Fruit fly (Drosophila melanogaster): ENCODE measurements around the gene superdeath.

superdeath gene

DNA sequence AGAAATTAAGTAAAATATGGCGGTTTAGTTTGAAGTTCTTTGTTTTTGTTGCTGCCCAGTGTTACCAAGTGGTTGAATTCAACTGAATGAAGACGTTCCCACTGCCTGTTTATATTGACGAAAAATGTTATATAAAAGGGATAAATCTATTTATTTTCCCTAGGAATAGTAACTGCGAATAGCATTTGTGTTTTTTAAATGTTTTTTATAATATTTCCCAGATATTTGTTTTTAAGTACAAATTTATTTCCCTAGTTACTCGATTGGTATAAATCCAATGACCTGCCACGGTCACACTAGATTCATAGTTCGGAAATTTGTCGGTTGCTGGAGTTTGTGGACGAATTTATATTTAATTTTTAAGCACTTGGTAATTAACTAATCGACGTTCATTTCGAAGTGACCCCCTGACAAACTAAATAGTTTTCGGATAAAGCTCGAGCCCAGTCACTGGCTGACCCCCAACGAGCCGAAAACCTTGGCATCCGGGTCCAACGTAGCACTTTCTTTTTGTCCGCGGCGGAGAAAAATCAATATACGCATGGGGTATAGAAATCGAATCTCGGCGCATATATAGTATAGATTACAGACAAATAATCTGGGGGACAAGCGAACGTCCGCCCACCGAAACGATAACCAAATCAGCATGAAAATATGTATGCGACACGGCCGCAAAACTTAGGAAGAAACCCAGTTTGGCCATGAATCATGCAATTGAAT is 7.4 kb upstream of the superdeath start, which contains the start of the genes dgt6 and Vha100-1:
dgt6 (minus strand) TSS at position 71 of the 720 bp plus-strand sequence.
Vha100-1 (plus strand) TSS at position 292 of the 720 bp plus-strand sequence.
- peak; percentile 36 for TF ChIP-seq CG17801 (GFP tag; optimal IDR thresholded peaks at IDR 0.05; ENCODE audit: partially characterized antibody)

DNA sequence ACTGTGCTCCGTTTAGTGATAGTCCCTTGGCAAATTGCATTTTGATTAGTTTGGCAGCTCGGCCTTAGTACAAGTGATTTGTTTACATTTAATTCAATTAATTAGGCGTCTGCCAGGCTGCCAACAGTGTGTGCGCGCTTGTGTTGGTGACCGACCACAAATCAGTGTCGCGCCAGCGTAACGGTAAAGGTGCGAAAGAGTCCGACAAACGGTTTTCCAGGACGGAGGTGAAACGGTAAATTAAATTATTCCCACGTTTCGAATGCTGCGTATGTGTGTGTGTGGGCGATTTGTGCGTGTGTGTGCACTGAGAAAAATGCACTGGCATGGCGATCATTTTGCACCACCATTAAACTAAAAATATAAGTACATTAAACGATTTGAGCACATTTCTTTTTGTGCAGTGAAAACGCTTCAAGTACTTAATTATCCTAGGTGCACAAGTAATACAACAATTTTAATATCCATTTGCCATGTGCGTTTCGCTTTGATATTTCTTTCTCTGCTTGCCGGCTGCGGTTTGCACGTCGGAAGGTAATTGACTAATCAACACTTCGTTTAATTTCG is 582 bp downstream of the superdeath start:
- peak; percentile 68 for TF ChIP-seq CG17801 (GFP tag; optimal IDR thresholded peaks at IDR 0.05; ENCODE audit: partially characterized antibody)

DNA sequence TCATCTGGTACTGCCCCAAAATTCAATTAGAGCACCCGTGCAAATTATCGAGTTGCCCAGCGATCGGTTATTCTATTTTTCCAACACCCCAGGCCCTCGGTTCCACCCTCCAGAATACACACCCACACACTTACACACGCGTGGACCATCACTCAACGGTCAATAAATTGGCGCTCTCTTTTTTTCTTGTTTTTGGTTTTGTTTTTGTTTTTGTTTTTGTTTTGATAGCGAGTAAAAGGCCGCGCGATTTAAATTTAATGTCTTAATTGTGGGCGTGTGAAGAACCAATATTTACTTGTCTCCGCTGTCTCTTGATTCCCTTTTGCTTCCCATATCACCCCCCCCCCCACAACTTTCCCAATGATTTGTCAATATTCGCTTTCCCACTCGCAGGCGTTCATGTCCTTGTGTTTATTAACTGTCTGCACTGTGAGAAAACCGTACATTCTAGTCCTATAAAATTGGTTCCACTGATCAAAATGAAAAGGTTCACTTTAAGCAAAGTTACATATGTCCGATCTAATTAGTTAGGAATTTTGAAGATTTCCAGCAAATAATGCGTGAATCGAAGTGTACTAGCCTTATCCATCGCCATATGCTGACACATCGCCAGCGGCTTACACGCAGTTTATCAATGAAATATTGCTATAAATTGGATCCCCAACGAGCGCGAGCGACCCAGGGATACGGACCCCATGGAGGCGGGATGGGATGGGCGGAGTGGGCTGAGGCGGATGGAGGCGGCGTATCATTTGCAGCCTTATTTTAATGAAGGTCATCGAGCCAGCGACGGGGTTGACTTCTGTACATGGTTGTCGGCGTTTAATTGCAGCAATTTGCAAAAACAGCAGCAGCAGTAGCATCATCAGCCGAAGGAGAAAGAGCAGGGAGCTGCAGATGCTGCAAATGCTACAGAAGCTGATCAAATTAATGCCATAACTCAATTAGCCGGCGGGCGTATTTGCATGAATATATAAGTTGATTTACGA is 1.6 kb downstream of the superdeath start:
- TF ChIP-seq CG17801 (GFP tag; optimal IDR thresholded peaks at IDR 0.05; ENCODE audit: partially characterized antibody), result no peak

DNA sequence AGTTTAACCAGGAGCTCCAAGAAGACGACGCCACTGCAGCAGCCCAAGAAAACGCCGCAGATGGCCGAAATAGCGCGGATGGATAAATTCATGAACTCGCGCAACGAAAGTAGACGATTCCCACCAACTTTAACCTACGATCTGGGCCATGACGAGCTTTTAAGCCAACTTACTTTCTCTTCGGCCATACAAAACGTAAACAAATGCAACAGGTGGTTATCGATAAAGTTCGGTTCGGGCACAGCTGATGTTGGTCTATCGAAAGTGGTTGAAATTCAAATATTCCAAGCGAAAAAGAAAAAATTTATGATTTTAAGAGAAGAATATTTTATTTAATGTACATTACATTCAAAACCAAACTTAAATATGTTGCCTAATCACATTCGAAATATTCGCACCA is 8.2 kb downstream of the superdeath start, which contains the start of gene CG14511:
CG14511 (minus strand) TSS at position 184 of the 400 bp plus-strand sequence.
- TF ChIP-seq CG17801 (GFP tag; optimal IDR thresholded peaks at IDR 0.05; ENCODE audit: partially characterized antibody), result no peak

DNA sequence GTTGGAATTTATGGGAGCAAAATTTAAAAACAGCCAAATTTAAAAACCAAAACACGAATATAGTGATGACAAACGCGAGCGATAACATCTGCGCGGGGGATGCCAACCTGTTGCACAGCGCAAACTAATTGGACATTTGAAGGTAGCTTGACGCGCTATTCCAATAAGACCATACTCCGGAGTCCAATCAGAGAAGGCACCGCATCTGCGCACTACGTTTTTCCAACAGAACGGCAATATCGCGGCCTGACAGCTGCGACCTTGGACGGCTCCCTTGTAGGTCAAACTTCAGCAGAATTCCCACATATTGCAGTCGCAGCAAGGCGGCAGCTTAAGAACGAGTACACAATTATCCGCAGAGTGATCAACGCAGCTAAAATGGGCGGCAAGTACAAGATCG is 9.6 kb downstream of the superdeath start, which contains the start of the genes CG11882 and Pglym78:
CG11882 (minus strand) TSS at position 101 of the 400 bp plus-strand sequence.
Pglym78 (plus strand) TSS at position 177 of the 400 bp plus-strand sequence.
- no peak for TF ChIP-seq CG17801 (GFP tag; optimal IDR thresholded peaks at IDR 0.05; ENCODE audit: partially characterized antibody)

DNA sequence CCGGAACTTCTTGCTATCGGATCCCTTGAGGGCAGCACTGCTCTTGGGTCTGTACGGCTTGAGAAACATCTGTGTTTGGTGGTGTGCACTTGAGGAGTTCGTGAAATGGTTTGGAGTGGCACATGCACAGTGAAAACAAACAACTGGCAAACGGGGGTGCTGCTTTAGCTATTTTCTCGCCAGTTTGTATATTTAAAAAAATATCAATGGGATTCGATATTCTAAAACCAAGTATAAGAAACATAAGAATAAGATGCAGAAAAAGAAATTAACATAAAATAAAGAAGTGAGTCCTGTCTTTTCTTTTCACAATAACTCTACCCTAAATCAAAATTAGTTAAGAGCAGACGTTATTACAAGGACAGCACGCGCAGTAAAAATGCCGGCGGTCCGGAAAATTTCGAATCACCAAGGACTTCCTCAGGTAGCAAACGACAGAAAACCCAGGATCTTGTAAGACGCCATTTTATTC is 13.2 kb downstream of the superdeath start, which contains the start of gene eIF2D:
eIF2D (minus strand) TSS at position 174 of the 472 bp plus-strand sequence.
- TF ChIP-seq CG17801 (GFP tag; optimal IDR thresholded peaks at IDR 0.05; ENCODE audit: partially characterized antibody), result peak; percentile 70

DNA sequence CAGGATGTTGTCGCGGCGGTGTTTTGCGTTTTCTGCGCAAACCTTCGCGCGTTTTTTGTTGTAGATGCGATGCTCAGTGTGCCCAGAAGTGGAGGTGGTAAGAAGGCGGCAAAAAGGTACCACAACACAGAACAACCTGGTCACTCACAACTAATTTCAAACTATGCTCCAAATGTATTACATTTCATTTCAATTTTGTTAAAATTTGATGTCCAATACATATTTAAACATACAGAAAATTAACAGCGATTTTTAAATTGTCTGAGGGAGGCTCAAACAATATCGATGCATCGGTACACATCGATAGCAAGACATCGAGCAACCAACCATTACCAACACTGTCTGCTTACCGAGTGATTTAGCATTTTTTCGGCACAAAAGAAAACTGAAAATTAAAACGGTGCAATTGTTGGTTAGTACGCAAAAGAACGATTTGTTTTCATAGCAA is 14.8 kb downstream of the superdeath start, which contains the start of the genes Slbp and Rpn2:
Slbp (minus strand) TSS at position 70 of the 448 bp plus-strand sequence.
Rpn2 (plus strand) TSS at position 328 of the 448 bp plus-strand sequence.
- peak; percentile 62 for TF ChIP-seq CG17801 (GFP tag; optimal IDR thresholded peaks at IDR 0.05; ENCODE audit: partially characterized antibody)

DNA sequence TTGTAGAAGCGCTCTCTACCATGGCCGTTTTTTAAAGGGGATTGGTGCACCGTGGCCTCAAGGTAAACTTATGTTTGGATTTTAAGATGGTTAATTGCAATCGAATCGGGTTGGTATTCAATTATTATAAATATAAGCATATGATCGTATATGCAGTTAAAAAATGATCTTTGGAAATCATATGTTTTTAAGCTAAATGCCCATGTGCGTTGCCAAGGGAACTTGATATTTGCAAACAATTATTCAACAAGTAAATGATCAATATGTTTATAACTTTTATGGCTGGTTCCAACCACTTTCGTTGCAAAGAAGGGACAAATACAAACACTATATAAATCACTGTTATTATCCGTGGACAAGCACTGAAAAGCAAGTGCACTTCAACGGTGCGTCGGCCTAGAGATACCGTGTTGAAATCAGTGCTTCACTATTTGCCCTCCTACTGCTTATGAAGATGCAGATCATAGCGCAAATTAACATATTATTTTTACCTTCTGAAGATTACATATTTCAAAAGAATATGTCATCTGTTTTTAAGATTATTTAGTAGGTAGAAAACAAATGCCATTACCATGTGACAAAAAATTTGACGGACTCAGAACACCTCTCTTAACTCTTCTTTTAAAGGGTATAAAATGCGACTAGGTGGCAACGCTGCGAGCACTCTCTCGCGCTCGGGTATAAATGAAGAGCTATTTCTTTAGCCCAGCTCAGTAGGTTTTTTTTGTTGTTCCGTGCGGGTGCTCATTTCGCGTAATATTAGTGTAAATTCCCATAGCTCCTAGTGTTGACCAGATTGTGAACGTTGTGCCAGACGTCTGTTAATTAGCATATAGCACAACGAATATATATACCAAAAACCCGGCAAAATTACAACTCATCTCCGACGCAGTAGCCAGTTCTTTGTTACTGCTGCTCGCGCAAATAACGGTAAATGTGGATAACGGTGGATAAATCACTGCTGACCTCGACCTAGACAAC is 19.2 kb downstream of the superdeath start, which contains the start of gene rdog:
rdog (plus strand) TSS at position 705 of the 981 bp plus-strand sequence.
- peak; percentile 36 for TF ChIP-seq CG17801 (GFP tag; optimal IDR thresholded peaks at IDR 0.05; ENCODE audit: partially characterized antibody)

DNA sequence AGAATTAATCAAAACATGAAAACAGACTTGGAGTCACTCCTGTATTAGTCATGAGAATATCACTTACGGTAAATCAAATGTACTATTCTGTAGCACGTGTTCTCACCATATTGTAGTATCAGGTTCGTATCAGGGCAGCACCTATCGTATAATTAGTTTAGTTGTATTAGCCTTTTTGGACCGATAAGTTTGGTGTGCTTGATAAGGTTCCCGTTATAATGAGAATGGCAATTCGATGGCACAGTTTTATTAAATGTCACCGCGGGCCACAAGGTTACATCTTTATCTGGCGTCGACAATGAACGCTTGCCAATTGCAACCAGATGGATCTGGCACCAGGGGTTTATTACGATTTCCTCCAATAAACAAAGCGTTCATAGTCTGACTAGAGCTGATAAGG is 20.3 kb downstream of the superdeath start:
- TF ChIP-seq CG17801 (GFP tag; optimal IDR thresholded peaks at IDR 0.05; ENCODE audit: partially characterized antibody), result no peak

DNA sequence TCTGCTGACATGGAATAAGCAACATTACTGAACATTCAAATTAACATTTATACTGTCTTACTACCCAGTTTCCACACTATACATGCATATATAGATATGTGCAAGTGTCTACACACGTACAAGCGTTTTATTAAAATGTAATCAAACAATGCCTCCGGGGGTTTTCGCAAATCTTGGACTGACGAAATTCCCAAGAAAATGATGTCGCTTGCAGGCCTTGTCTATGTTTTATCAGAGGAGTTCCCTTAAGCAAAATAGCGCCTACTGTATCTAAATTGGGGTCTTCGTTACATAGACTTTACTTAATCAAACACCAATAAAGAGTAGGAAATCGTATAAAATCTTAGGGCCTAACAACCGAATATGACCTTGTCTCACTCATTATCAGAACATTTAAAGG is 21.2 kb downstream of the superdeath start:
- no peak for TF ChIP-seq CG17801 (GFP tag; optimal IDR thresholded peaks at IDR 0.05; ENCODE audit: partially characterized antibody)

DNA sequence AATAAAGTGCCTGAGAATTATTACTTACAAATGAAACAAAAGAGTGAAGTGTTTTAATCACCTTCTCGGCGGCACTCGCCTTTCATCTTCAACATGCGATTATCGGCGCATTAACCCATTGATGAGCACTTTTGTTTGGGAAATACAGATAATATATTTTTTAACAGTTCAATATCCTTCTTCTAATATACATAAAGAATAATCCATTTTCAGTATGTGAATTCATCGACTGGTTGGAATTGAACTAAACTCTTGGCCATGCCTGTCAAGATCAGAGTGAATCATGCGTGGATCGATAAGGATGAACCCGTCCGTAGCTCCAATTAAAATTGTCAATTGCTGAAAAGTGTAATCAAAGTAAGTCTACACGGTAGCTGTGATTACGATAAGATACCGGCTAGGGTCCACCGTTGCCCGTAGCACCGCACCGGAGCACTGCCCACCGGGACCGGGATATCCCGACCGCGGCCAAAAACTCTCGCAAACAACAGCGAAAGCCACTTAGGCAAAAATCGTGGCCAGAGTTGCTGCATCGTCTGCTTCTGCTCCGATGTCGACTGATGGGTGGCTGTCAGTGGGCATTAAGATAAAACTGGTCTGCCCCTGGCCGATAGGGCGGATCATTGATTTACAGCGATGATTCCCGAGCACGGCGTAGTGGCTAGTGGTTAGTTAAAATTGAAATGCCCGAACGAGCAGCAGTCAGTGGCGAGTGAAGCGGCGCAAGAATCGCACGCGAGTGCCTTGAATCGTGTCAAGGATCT is 26.6 kb downstream of the superdeath start, which contains the start of gene CG11898:
CG11898 (plus strand) TSS at position 714 of the 764 bp plus-strand sequence.
- no peak for TF ChIP-seq CG17801 (GFP tag; optimal IDR thresholded peaks at IDR 0.05; ENCODE audit: partially characterized antibody)

DNA sequence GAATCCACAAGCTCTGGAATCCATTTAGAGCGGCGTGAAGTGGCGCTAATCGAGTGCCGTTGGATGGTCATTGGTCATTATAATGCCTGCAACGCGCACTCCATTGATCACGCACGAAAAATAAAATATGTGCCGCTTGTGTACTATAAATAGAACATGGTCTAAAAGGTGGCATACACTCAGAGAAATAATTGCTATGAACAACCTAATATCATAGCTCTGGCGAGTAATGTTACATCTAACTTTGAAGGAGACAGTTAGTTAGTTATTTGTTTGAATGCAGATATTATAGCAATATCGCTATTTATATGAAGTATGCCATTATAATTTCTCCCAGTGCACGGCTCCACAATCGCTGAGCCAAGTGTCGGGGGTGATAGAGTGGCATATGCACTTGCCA is 52.5 kb downstream of the superdeath start:
- no peak for TF ChIP-seq CG17801 (GFP tag; optimal IDR thresholded peaks at IDR 0.05; ENCODE audit: partially characterized antibody)

Measured in ovary, adult (tissue).